Fruit fly (Drosophila melanogaster) whole organism, adult: ENCODE measurements around the gene MESR3.

ENCODE experiments used
- CG7045 ChIP-seq: fragments of 200-800 bp; sonication (Bioruptor generic); optimal IDR thresholded peaks from 2 replicates; lab custom pipeline; 2017; ENCODE audit warnings: missing biosample characterization, mild to moderate bottlenecking, missing genetic modification characterization
- CG7101 ChIP-seq: fragments of 200-800 bp; sonication (Bioruptor generic); optimal IDR thresholded peaks from 2 replicates; lab custom pipeline; 2018; ENCODE audit warnings: missing biosample characterization, mild to moderate bottlenecking, missing genetic modification characterization, moderate library complexity
- kay ChIP-seq: fragments of 200-800 bp; sonication (Bioruptor generic); peaks from one replicate; lab custom pipeline; 2016; ENCODE audit warnings: missing biosample characterization, missing genetic modification characterization, borderline replicate concordance

dm6 chr2L:18702721-18703488 lies 85.8 kb downstream of the MESR3 start, which contains the start of the genes CG10376 and CG10343:
- peak; percentile 91 for TF ChIP-seq CG7101 (tag; lab: Kevin White, UChicago)
- TF ChIP-seq CG7045 (GFP tag; lab: Kevin White, UChicago), result peak; percentile 89
- TF ChIP-seq kay (GFP tag; lab: Kevin White, UChicago), result no peak
